Fruit fly (Drosophila melanogaster): ENCODE results near the gene CG12983.

- TF ChIP-seq CG7963 (GFP tag; IDR thresholded peaks at IDR 0.05; ENCODE audit: partially characterized antibody) (no peak), Med (GFP tag) (no peak), pb (GFP tag; optimal IDR thresholded peaks at IDR 0.05) (no peak), pan (optimal IDR thresholded peaks at IDR 0.05) (no peak), pan (GFP tag; optimal IDR thresholded peaks at IDR 0.05 in 1 of 2, IDR thresholded peaks at IDR 0.05 in 1 of 2) (no peak), CG10267 (tag; optimal IDR thresholded peaks at IDR 0.05) (no peak), CG1529 (GFP tag; optimal IDR thresholded peaks at IDR 0.05) (no peak), HHEX (GFP tag; optimal IDR thresholded peaks at IDR 0.05) (no peak), CG10274 (GFP tag; optimal IDR thresholded peaks at IDR 0.05) (no peak), fru (optimal IDR thresholded peaks at IDR 0.05) (no peak), CG7928 (GFP tag; optimal IDR thresholded peaks at IDR 0.05) (no peak), MTF-1 (GFP tag; optimal IDR thresholded peaks at IDR 0.05; ENCODE audit: borderline replicate concordance) (no peak), Optix (GFP tag; IDR thresholded peaks at IDR 0.05) (no peak)
Observed at dm6 chr3L:20961286-20961685, 5.3 kb downstream of the CG12983 start, which contains the start of gene CG11037.
